Worm (Caenorhabditis elegans): ENCODE results near the gene srbc-45.

DNA sequence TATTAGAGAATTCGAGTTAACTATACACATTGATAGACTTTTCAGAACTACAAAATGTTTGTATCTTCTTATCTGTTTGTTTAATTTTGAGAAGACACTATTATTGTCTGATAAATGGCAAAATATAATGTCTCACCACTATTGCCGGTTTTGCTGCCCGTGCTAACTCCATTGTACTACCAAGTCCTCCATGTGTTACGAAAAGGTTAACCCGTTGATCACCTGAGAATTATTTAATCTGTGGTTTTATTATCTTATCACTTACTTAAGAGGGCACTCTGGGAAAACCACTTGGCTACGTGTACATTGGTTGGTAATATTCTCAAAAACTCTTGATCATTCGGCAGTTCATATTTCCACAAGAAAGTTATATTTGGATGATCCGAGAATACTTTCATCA lies 7.4 kb upstream of the srbc-45 start:
- no peak for TF ChIP-seq lin-35 (GFP tag; optimal IDR thresholded peaks at IDR 0.05)
- no peak for TF ChIP-seq swsn-7 (tag; optimal IDR thresholded peaks at IDR 0.05)
- no peak for TF ChIP-seq nhr-12 (tag; optimal IDR thresholded peaks at IDR 0.05)
